Fruit fly (Drosophila melanogaster) whole organism, embryonic: ENCODE data around the gene mats.

Source experiments
- B-H2 ChIP-seq: fragments of 200-800 bp; sonication (Bioruptor generic); optimal IDR thresholded peaks from 2 replicates; lab custom pipeline; 2018; ENCODE audit warnings: missing biosample characterization, mild to moderate bottlenecking, missing genetic modification characterization
- BtbVII ChIP-seq: fragments of 200-800 bp; sonication (Bioruptor generic); optimal IDR thresholded peaks from 3 replicates; lab custom pipeline; 2017; ENCODE audit warnings: missing biosample characterization, mild to moderate bottlenecking, missing genetic modification characterization
- CG10274 ChIP-seq: fragments of 200-800 bp; sonication (Bioruptor generic); optimal IDR thresholded peaks from 3 replicates; lab custom pipeline; 2017; ENCODE audit warnings: missing biosample characterization, mild to moderate bottlenecking, missing genetic modification characterization
- CG11456 ChIP-seq: fragments of 200-800 bp; sonication (Bioruptor generic); IDR thresholded peaks from 3 replicates; pipeline ENCODE4 v1.3.6; 2022; ENCODE audit warnings: missing biosample characterization, missing genetic modification characterization
- CG12104 ChIP-seq: fragments of 200-800 bp; sonication (Bioruptor generic); optimal IDR thresholded peaks from 3 replicates; lab custom pipeline; 2016; ENCODE audit warnings: missing biosample characterization, missing genetic modification characterization
- CG13287 ChIP-seq: fragments of 200-800 bp; sonication (Bioruptor generic); IDR thresholded peaks from 2 replicates; pipeline ENCODE4 v1.3.6; 2022; ENCODE audit warnings: missing biosample characterization, missing genetic modification characterization; ENCODE audit not compliant: partially characterized antibody
- CG14710 ChIP-seq: fragments of 200-800 bp; sonication (Bioruptor generic); optimal IDR thresholded peaks from 3 replicates; lab custom pipeline; 2019; ENCODE audit warnings: missing biosample characterization, mild to moderate bottlenecking, missing genetic modification characterization, moderate library complexity
- CG16863 ChIP-seq: fragments of 200-800 bp; sonication (Bioruptor generic); optimal IDR thresholded peaks from 3 replicates; lab custom pipeline; 2016; ENCODE audit warnings: missing biosample characterization, missing genetic modification characterization
- CG17186 ChIP-seq: fragments of 200-800 bp; sonication (Bioruptor generic); optimal IDR thresholded peaks from 3 replicates; lab custom pipeline; 2017; ENCODE audit warnings: missing biosample characterization, missing genetic modification reagents, missing genetic modification characterization
- CG1792 ChIP-seq: fragments of 200-800 bp; sonication (Bioruptor generic); optimal IDR thresholded peaks from 2 replicates; lab custom pipeline; 2016; ENCODE audit warnings: missing biosample characterization, missing genetic modification characterization
- CG18011 ChIP-seq: fragments of 200-800 bp; sonication (Bioruptor generic); optimal IDR thresholded peaks from 2 replicates; lab custom pipeline; 2017; ENCODE audit warnings: missing biosample characterization, missing genetic modification characterization, mild to moderate bottlenecking, moderate library complexity, missing genotype
- CG2199 ChIP-seq: fragments of 200-800 bp; sonication (Bioruptor generic); IDR thresholded peaks from 3 replicates; pipeline ENCODE4 v1.3.6; 2022; ENCODE audit warnings: missing biosample characterization, missing genetic modification characterization
- CG34376 ChIP-seq: fragments of 200-800 bp; sonication (Bioruptor generic); optimal IDR thresholded peaks from 2 replicates; lab custom pipeline; 2018; ENCODE audit warnings: missing biosample characterization, mild to moderate bottlenecking, missing genetic modification characterization
- CG4328 ChIP-seq: fragments of 200-800 bp; sonication (Bioruptor generic); optimal IDR thresholded peaks from 3 replicates; lab custom pipeline; 2017; ENCODE audit warnings: missing biosample characterization, missing genetic modification reagents, missing genetic modification characterization
- CG5245 ChIP-seq: fragments of 200-800 bp; sonication (Bioruptor generic); optimal IDR thresholded peaks from 3 replicates; lab custom pipeline; 2016; ENCODE audit warnings: missing biosample characterization, missing genetic modification characterization
- CG7556 ChIP-seq: fragments of 200-800 bp; sonication (Bioruptor generic); optimal IDR thresholded peaks from 2 replicates; lab custom pipeline; 2017; ENCODE audit warnings: missing biosample characterization, mild to moderate bottlenecking, missing genetic modification characterization
- CG7928 ChIP-seq: fragments of 200-800 bp; sonication (Bioruptor generic); optimal IDR thresholded peaks from 2 replicates; lab custom pipeline; 2017; ENCODE audit warnings: missing biosample characterization, mild to moderate bottlenecking, missing genetic modification characterization
- CG8478 ChIP-seq: fragments of >200 bp; optimal IDR thresholded peaks from 2 replicates; lab custom pipeline; 2018
- CG8765 ChIP-seq: fragments of 200-800 bp; sonication (Bioruptor generic); IDR thresholded peaks from 2 replicates; pipeline ENCODE4 v1.3.6; 2022; ENCODE audit warnings: missing biosample characterization, missing genetic modification characterization
- CrebB ChIP-seq: fragments of 200-800 bp; sonication (Bioruptor generic); optimal IDR thresholded peaks from 3 replicates; lab custom pipeline; 2018; ENCODE audit warnings: missing biosample characterization, mild to moderate bottlenecking, missing genetic modification characterization
- Dip3 ChIP-seq: fragments of 200-800 bp; sonication (Bioruptor generic); optimal IDR thresholded peaks from 3 replicates; lab custom pipeline; 2016; ENCODE audit warnings: missing biosample characterization, missing genetic modification characterization
- Gsc ChIP-seq: fragments of 200-800 bp; sonication (Bioruptor generic); IDR thresholded peaks from 2 replicates; pipeline ENCODE4 v1.3.6; 2022; ENCODE audit warnings: missing biosample characterization, missing genetic modification characterization
- HHEX ChIP-seq: fragments of 200-800 bp; sonication (Bioruptor generic); optimal IDR thresholded peaks from 3 replicates; lab custom pipeline; 2017; ENCODE audit warnings: missing biosample characterization, mild to moderate bottlenecking, missing genetic modification characterization, missing genetic modification reagents
- Hmx ChIP-seq: fragments of 200-800 bp; sonication (Bioruptor generic); optimal IDR thresholded peaks from 2 replicates; lab custom pipeline; 2016; ENCODE audit warnings: missing biosample characterization, missing genetic modification characterization
- MBD-R2 ChIP-seq: fragments of 200-800 bp; sonication (Bioruptor generic); IDR thresholded peaks from 2 replicates; pipeline ENCODE4 v1.3.6; 2022; ENCODE audit warnings: missing biosample characterization, missing genetic modification characterization
- NK7.1 ChIP-seq: fragments of 200-800 bp; sonication (Bioruptor generic); optimal IDR thresholded peaks from 3 replicates; lab custom pipeline; 2016; ENCODE audit warnings: missing biosample characterization, missing genetic modification characterization
- Ssrp ChIP-seq: fragments of 200-800 bp; sonication (Bioruptor generic); optimal IDR thresholded peaks from 2 replicates; lab custom pipeline; 2018; ENCODE audit warnings: missing biosample characterization, mild to moderate bottlenecking, missing genetic modification characterization, moderate library complexity
- Stat92E ChIP-seq, 3 experiments: fragments of >200 bp in 2 of 3; fragments of 200-800 bp in 1 of 3; sonication (Bioruptor generic) in 1 of 3; optimal IDR thresholded peaks; 2 replicates each; lab custom pipeline; 2017 to 2019; ENCODE audit warnings: missing biosample characterization in 3 of 3, missing genetic modification characterization in 3 of 3, mild to moderate bottlenecking in 1 of 3, moderate library complexity in 1 of 3
- bab2 ChIP-seq: fragments of 200-800 bp; sonication (Bioruptor generic); optimal IDR thresholded peaks from 2 replicates; lab custom pipeline; 2016; ENCODE audit warnings: missing biosample characterization, missing genetic modification characterization
- br ChIP-seq: fragments of >200 bp; optimal IDR thresholded peaks from 2 replicates; lab custom pipeline; 2017
- cas ChIP-seq: fragments of 200-800 bp; sonication (Bioruptor generic); IDR thresholded peaks from 2 replicates; pipeline ENCODE4 v1.3.6; 2022; ENCODE audit warnings: missing biosample characterization, missing genetic modification characterization
- crol ChIP-seq: fragments of 200-800 bp; sonication (Bioruptor generic); IDR thresholded peaks from 2 replicates; pipeline ENCODE4 v1.3.6; 2022; ENCODE audit warnings: missing biosample characterization, missing genetic modification characterization
- dm ChIP-seq: fragments of 200-800 bp; sonication (Bioruptor generic); optimal IDR thresholded peaks from 3 replicates; lab custom pipeline; 2016; ENCODE audit warnings: missing biosample characterization, missing genetic modification characterization
- dmrt11E ChIP-seq: fragments of 200-800 bp; sonication (Bioruptor generic); optimal IDR thresholded peaks from 3 replicates; lab custom pipeline; 2018; ENCODE audit warnings: missing biosample characterization, mild to moderate bottlenecking, missing genetic modification characterization, moderate library complexity
- ems ChIP-seq: fragments of 200-800 bp; sonication (Bioruptor generic); optimal IDR thresholded peaks from 3 replicates; lab custom pipeline; 2016; ENCODE audit warnings: missing biosample characterization, missing genetic modification characterization
- eve ChIP-seq, 2 experiments: fragments of >200 bp; optimal IDR thresholded peaks; 2 replicates each; lab custom pipeline; 2017; ENCODE audit warnings: missing biosample characterization in 2 of 2, missing genetic modification characterization in 2 of 2
- grau ChIP-seq: fragments of 200-800 bp; optimal IDR thresholded peaks from 3 replicates; lab custom pipeline; 2019; ENCODE audit warnings: missing biosample characterization, mild to moderate bottlenecking, missing genetic modification characterization, moderate library complexity
- lilli ChIP-seq: fragments of 200-800 bp; sonication (Bioruptor generic); optimal IDR thresholded peaks from 3 replicates; lab custom pipeline; 2016; ENCODE audit warnings: missing biosample characterization, missing genetic modification characterization
- nmo ChIP-seq: fragments of 200-800 bp; sonication (Bioruptor generic); optimal IDR thresholded peaks from 2 replicates; lab custom pipeline; 2018; ENCODE audit warnings: missing biosample characterization, mild to moderate bottlenecking, missing genetic modification characterization, moderate library complexity
- onecut ChIP-seq: fragments of 200-800 bp; sonication (Bioruptor generic); IDR thresholded peaks from 2 replicates; pipeline ENCODE4 v1.3.6; 2022; ENCODE audit warnings: missing biosample characterization, missing genetic modification characterization
- pb ChIP-seq: fragments of 200-800 bp; sonication (Bioruptor generic); optimal IDR thresholded peaks from 3 replicates; lab custom pipeline; 2016; ENCODE audit warnings: missing biosample characterization, missing genetic modification characterization
- pita ChIP-seq: fragments of 200-800 bp; sonication (Bioruptor generic); optimal IDR thresholded peaks from 2 replicates; lab custom pipeline; 2017; ENCODE audit warnings: missing biosample characterization, mild to moderate bottlenecking, missing genetic modification characterization
- rib ChIP-seq: fragments of 200-800 bp; sonication (Bioruptor generic); IDR thresholded peaks from 2 replicates; pipeline ENCODE4 v1.3.6; 2022; ENCODE audit warnings: missing biosample characterization, missing genetic modification characterization
- schlank ChIP-seq: fragments of 200-800 bp; sonication (Bioruptor generic); optimal IDR thresholded peaks from 2 replicates; lab custom pipeline; 2018; ENCODE audit warnings: missing biosample characterization, mild to moderate bottlenecking, missing genetic modification characterization
- scrt ChIP-seq: fragments of 200-800 bp; sonication (Bioruptor generic); optimal IDR thresholded peaks from 2 replicates; lab custom pipeline; 2018; ENCODE audit warnings: missing biosample characterization, mild to moderate bottlenecking, missing genetic modification characterization, moderate library complexity
- sna ChIP-seq: fragments of 200-800 bp; sonication (Bioruptor generic); IDR thresholded peaks from 2 replicates; pipeline ENCODE4 v1.3.6; 2022; ENCODE audit warnings: missing biosample characterization, missing genetic modification characterization; ENCODE audit not compliant: partially characterized antibody
- sr ChIP-seq: fragments of 200-800 bp; sonication (Bioruptor generic); IDR thresholded peaks from 3 replicates; pipeline ENCODE4 v1.3.6; 2022; ENCODE audit warnings: missing biosample characterization, missing genetic modification characterization
- tin ChIP-seq: fragments of 200-800 bp; sonication (Bioruptor generic); optimal IDR thresholded peaks from 3 replicates; lab custom pipeline; 2016; ENCODE audit warnings: missing biosample characterization, missing genetic modification characterization
- ttk ChIP-seq: fragments of 200-800 bp; sonication (Bioruptor generic); IDR thresholded peaks from 2 replicates; pipeline ENCODE4 v2.1.2; 2022; ENCODE audit warnings: missing biosample characterization, missing genetic modification characterization
- vfl ChIP-seq: fragments of 200-800 bp; sonication (Bioruptor generic); optimal IDR thresholded peaks from 2 replicates; lab custom pipeline; 2016; ENCODE audit warnings: missing biosample characterization, missing genetic modification characterization
- vnd ChIP-seq: fragments of 200-800 bp; sonication (Bioruptor generic); IDR thresholded peaks from 3 replicates; pipeline ENCODE4 v1.3.6; 2022; ENCODE audit warnings: missing biosample characterization, missing genetic modification characterization; ENCODE audit not compliant: partially characterized antibody
- z ChIP-seq: fragments of 200-800 bp; sonication (Bioruptor generic); IDR thresholded peaks from 3 replicates; pipeline ENCODE4 v1.3.6; 2022; ENCODE audit warnings: missing biosample characterization, missing genetic modification characterization
- zen ChIP-seq: fragments of 200-800 bp; sonication (Bioruptor generic); optimal IDR thresholded peaks from 3 replicates; lab custom pipeline; 2018; ENCODE audit warnings: missing biosample characterization, mild to moderate bottlenecking, missing genetic modification characterization, moderate library complexity

mats gene

DNA sequence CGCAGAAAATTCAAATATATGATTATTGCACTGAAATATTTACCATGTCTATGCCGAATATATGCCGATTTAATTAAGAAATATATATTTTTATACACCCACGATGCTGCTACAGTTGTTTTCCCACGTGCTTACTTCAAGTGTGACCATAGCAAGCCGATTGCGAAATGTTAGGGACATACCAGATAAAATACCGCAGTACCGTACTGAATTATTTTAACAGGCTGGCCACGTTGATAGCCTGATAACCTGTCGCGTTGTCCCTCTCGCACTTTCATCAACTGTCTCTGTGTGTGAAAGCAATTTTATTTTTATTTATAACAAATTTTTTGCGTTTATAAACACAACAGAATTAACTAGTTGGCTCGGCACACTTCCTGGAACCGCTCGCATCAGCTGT is at the start of gene mats, which contains the start of gene Nop56:
Gene mats (plus strand): TSS at position 251 of the 400 bp plus-strand sequence.
Gene Nop56 (minus strand): TSS at position 158 of the 400 bp plus-strand sequence.
- TF ChIP-seq CG11456 (GFP tag; lab: Robert Waterston, UW) (no peak), onecut (GFP tag; lab: Robert Waterston, UW) (no peak), grau (peak; percentile 20), CG34376 (peak; percentile 17), bab2 (no peak), vfl (GFP tag; lab: Kevin White, UChicago) (no peak), crol (GFP tag; lab: Robert Waterston, UW) (no peak), B-H2 (peak; percentile 63), CG18011 (no peak), CG14710 (tag; lab: Kevin White, UChicago) (peak; percentile 74), CG10274 (no peak), Ssrp (tag; lab: Kevin White, UChicago) (no peak), CG7556 (GFP tag; lab: Kevin White, UChicago) (no peak), tin (GFP tag; lab: Kevin White, UChicago) (no peak), lilli (GFP tag; lab: Kevin White, UChicago) (no peak), sna (GFP tag; lab: Robert Waterston, UW) (0 out of 2 replicates have a peak, but pooled peaks have one; percentile 28), sr (GFP tag; lab: Robert Waterston, UW) (no peak), eve (GFP tag; optimal IDR thresholded peaks at IDR 0.05; lab: Kevin White, UChicago) (no peak), pita (GFP tag; lab: Kevin White, UChicago) (no peak), nmo (peak; percentile 65), dm (peak; percentile 98), scrt (GFP tag; lab: Kevin White, UChicago) (peak; percentile 26), CG1792 (GFP tag; lab: Kevin White, UChicago) (no peak), Gsc (GFP tag; lab: Robert Waterston, UW) (no peak), CG17186 (GFP tag; lab: Kevin White, UChicago) (no peak), CG8478 (lab: Kevin White, UChicago) (no peak), rib (peak; percentile 27; the same call in 1 of the 2 replicates), pb (GFP tag; lab: Kevin White, UChicago) (no peak), z (GFP tag; lab: Robert Waterston, UW) (no peak), ems (GFP tag; lab: Kevin White, UChicago) (peak; percentile 26), ttk (GFP tag; lab: Robert Waterston, UW) (no peak), CG5245 (GFP tag; lab: Kevin White, UChicago) (no peak), CrebB (tag; lab: Kevin White, UChicago) (no peak), dmrt11E (tag; lab: Kevin White, UChicago) (no peak), CG4328 (no peak), cas (GFP tag; lab: Robert Waterston, UW) (no peak), vnd (GFP tag; lab: Robert Waterston, UW) (no peak), NK7.1 (GFP tag; lab: Kevin White, UChicago) (no peak), BtbVII (GFP tag; lab: Kevin White, UChicago) (no peak), MBD-R2 (GFP tag; lab: Robert Waterston, UW) (peak; percentile 79), CG16863 (GFP tag; lab: Kevin White, UChicago) (no peak), Hmx (GFP tag; lab: Kevin White, UChicago) (no peak), zen (tag; lab: Kevin White, UChicago) (peak; percentile 13), Stat92E (GFP tag; optimal IDR thresholded peaks at IDR 0.05; lab: Kevin White, UChicago) (peak in 1 of 3 experiments; percentile 78), CG2199 (GFP tag; lab: Robert Waterston, UW) (no peak), CG12104 (GFP tag; lab: Kevin White, UChicago) (no peak), CG7928 (no peak), br (no peak), HHEX (GFP tag; lab: Kevin White, UChicago) (no peak), CG13287 (GFP tag; lab: Robert Waterston, UW) (peak; percentile 57; the same call in 1 of the 2 replicates), schlank (no peak), CG8765 (GFP tag; lab: Robert Waterston, UW) (no peak), Dip3 (GFP tag; lab: Kevin White, UChicago) (no peak)
